Fruit fly (Drosophila melanogaster) whole organism, embryonic: ENCODE results near the gene Atg5.
A peak's percentile ranks its signal among the peaks of the same experiment; 100 is the strongest.

Source experiments
- BEAF-32 ChIP-seq: fragments of 200-800 bp; sonication (Bioruptor generic); optimal IDR thresholded peaks from 3 replicates; lab custom pipeline; 2017; ENCODE audit warnings: missing biosample characterization, missing genetic modification characterization, mild to moderate bottlenecking, moderate library complexity, missing genetic modification reagents
- C15 ChIP-seq: fragments of 200-800 bp; sonication (Bioruptor generic); IDR thresholded peaks from 3 replicates; pipeline ENCODE4 v1.3.6; 2022; ENCODE audit warnings: missing biosample characterization, missing genetic modification characterization
- CG10147 ChIP-seq: fragments of 200-800 bp; sonication (Bioruptor generic); optimal IDR thresholded peaks from 2 replicates; lab custom pipeline; 2019; ENCODE audit warnings: missing biosample characterization, mild to moderate bottlenecking, missing genetic modification characterization, moderate library complexity
- CG11696 ChIP-seq: fragments of 200-800 bp; sonication (Bioruptor generic); IDR thresholded peaks from 2 replicates; pipeline ENCODE4 v1.3.6; 2022; ENCODE audit warnings: missing biosample characterization, missing genetic modification characterization
- CG12236 ChIP-seq: fragments of 200-800 bp; sonication (Bioruptor generic); optimal IDR thresholded peaks from 2 replicates; lab custom pipeline; 2016; ENCODE audit warnings: missing biosample characterization, missing genetic modification characterization
- CG15011 ChIP-seq: fragments of 200-800 bp; sonication (Bioruptor generic); optimal IDR thresholded peaks from 3 replicates; lab custom pipeline; 2018; ENCODE audit warnings: missing biosample characterization, mild to moderate bottlenecking, missing genetic modification characterization
- CG17361 ChIP-seq: fragments of 200-800 bp; sonication (Bioruptor generic); IDR thresholded peaks from 3 replicates; pipeline ENCODE4 v1.3.6; 2022; ENCODE audit warnings: missing biosample characterization, missing genetic modification characterization
- CG17385 ChIP-seq: fragments of 200-800 bp; sonication (Bioruptor generic); optimal IDR thresholded peaks from 3 replicates; lab custom pipeline; 2018; ENCODE audit warnings: missing biosample characterization, mild to moderate bottlenecking, missing genetic modification characterization
- CG17829 ChIP-seq: fragments of 200-800 bp; optimal IDR thresholded peaks from 2 replicates; lab custom pipeline; 2019; ENCODE audit warnings: missing biosample characterization, mild to moderate bottlenecking, missing genetic modification characterization, moderate library complexity
- CG2202 ChIP-seq: fragments of 200-800 bp; sonication (Bioruptor generic); optimal IDR thresholded peaks from 2 replicates; lab custom pipeline; 2018; ENCODE audit warnings: missing biosample characterization, mild to moderate bottlenecking, missing genetic modification characterization
- CG30431 ChIP-seq: fragments of 200-800 bp; sonication (Bioruptor generic); optimal IDR thresholded peaks from 2 replicates; lab custom pipeline; 2017; ENCODE audit warnings: missing biosample characterization, missing genetic modification characterization
- CG3065 ChIP-seq: fragments of 200-800 bp; sonication (Bioruptor generic); optimal IDR thresholded peaks from 2 replicates; lab custom pipeline; 2016; ENCODE audit warnings: missing biosample characterization, missing genetic modification characterization
- CG4820 ChIP-seq: fragments of 200-800 bp; sonication (Bioruptor generic); optimal IDR thresholded peaks from 3 replicates; lab custom pipeline; 2016; ENCODE audit warnings: missing biosample characterization, missing genetic modification characterization
- CG7271 ChIP-seq: fragments of 200-800 bp; sonication (Bioruptor generic); optimal IDR thresholded peaks from 2 replicates; lab custom pipeline; 2018; ENCODE audit warnings: missing biosample characterization, mild to moderate bottlenecking, missing genetic modification characterization, moderate library complexity
- CG7372 ChIP-seq: fragments of 200-800 bp; sonication (Bioruptor generic); IDR thresholded peaks from 2 replicates; pipeline ENCODE4 v1.3.6; 2022; ENCODE audit warnings: missing biosample characterization, missing genetic modification characterization
- CG7987 ChIP-seq: fragments of 200-800 bp; sonication (Bioruptor generic); optimal IDR thresholded peaks from 2 replicates; lab custom pipeline; 2018; ENCODE audit warnings: missing biosample characterization, mild to moderate bottlenecking, missing genetic modification characterization, moderate library complexity
- CG8281 ChIP-seq: fragments of 200-800 bp; sonication (Bioruptor generic); optimal IDR thresholded peaks from 2 replicates; lab custom pipeline; 2018; ENCODE audit warnings: missing biosample characterization, mild to moderate bottlenecking, missing genetic modification characterization, moderate library complexity
- CG8388 ChIP-seq: fragments of 200-800 bp; sonication (Bioruptor generic); optimal IDR thresholded peaks from 2 replicates; lab custom pipeline; 2019; ENCODE audit warnings: missing biosample characterization, mild to moderate bottlenecking, missing genetic modification characterization, moderate library complexity
- D19A ChIP-seq: fragments of 200-800 bp; optimal IDR thresholded peaks from 3 replicates; lab custom pipeline; 2019; ENCODE audit warnings: missing biosample characterization, mild to moderate bottlenecking, missing genetic modification characterization, moderate library complexity
- Fer2 ChIP-seq: fragments of 200-800 bp; sonication (Bioruptor generic); optimal IDR thresholded peaks from 2 replicates; lab custom pipeline; 2018; ENCODE audit warnings: missing biosample characterization, mild to moderate bottlenecking, missing genetic modification characterization, moderate library complexity
- Gsc ChIP-seq: fragments of 200-800 bp; sonication (Bioruptor generic); IDR thresholded peaks from 2 replicates; pipeline ENCODE4 v1.3.6; 2022; ENCODE audit warnings: missing biosample characterization, missing genetic modification characterization
- Gug ChIP-seq: fragments of 200-800 bp; sonication (Bioruptor generic); IDR thresholded peaks from 4 replicates; pipeline ENCODE4 v1.3.6; 2022; ENCODE audit warnings: missing biosample characterization, missing genetic modification characterization
- HHEX ChIP-seq: fragments of 200-800 bp; sonication (Bioruptor generic); optimal IDR thresholded peaks from 3 replicates; lab custom pipeline; 2017; ENCODE audit warnings: missing biosample characterization, mild to moderate bottlenecking, missing genetic modification characterization, missing genetic modification reagents
- Hey ChIP-seq: fragments of 200-800 bp; sonication (Bioruptor generic); optimal IDR thresholded peaks from 3 replicates; lab custom pipeline; 2018; ENCODE audit warnings: missing biosample characterization, mild to moderate bottlenecking, missing genetic modification characterization
- Hsf ChIP-seq: fragments of 200-800 bp; sonication (Bioruptor generic); optimal IDR thresholded peaks from 3 replicates; lab custom pipeline; 2016; ENCODE audit warnings: missing biosample characterization, missing genetic modification characterization
- Jarid2 ChIP-seq: fragments of 200-800 bp; sonication (Bioruptor generic); optimal IDR thresholded peaks from 3 replicates; lab custom pipeline; 2017; ENCODE audit warnings: mild to moderate bottlenecking, missing biosample characterization, missing genetic modification reagents, missing genetic modification characterization
- Mrtf ChIP-seq: fragments of 200-800 bp; sonication (Bioruptor generic); IDR thresholded peaks from 3 replicates; pipeline ENCODE4 v1.3.6; 2022; ENCODE audit warnings: missing biosample characterization, missing genetic modification characterization
- Nf-YA ChIP-seq: fragments of 200-800 bp; sonication (Bioruptor generic); IDR thresholded peaks from 2 replicates; pipeline ENCODE4 v1.3.6; 2022; ENCODE audit warnings: missing biosample characterization, missing genetic modification characterization
- Taf1 ChIP-seq: fragments of 200-800 bp; sonication (Bioruptor generic); IDR thresholded peaks from 2 replicates; pipeline ENCODE4 v1.3.6; 2022; ENCODE audit warnings: missing biosample characterization, missing genetic modification characterization
- Xrp1 ChIP-seq: fragments of 200-800 bp; sonication (Bioruptor generic); IDR thresholded peaks from 2 replicates; pipeline ENCODE4 v1.3.6; 2022; ENCODE audit warnings: missing biosample characterization, missing genetic modification characterization
- ab ChIP-seq: fragments of 200-800 bp; sonication (Bioruptor generic); optimal IDR thresholded peaks from 2 replicates; lab custom pipeline; 2016; ENCODE audit warnings: missing biosample characterization, missing genetic modification characterization
- crc ChIP-seq: fragments of 200-800 bp; sonication (Bioruptor generic); optimal IDR thresholded peaks from 2 replicates; lab custom pipeline; 2016; ENCODE audit warnings: missing biosample characterization, missing genetic modification characterization
- dimm ChIP-seq: fragments of 200-800 bp; sonication (Bioruptor generic); IDR thresholded peaks from 2 replicates; pipeline ENCODE4 v1.3.6; 2022; ENCODE audit warnings: missing biosample characterization, missing genetic modification characterization
- esg ChIP-seq: fragments of 200-800 bp; sonication (Bioruptor generic); conservative IDR thresholded peaks from 2 replicates; pipeline ENCODE4 v1.3.6; 2022; ENCODE audit warnings: missing biosample characterization, missing genetic modification characterization
- exex ChIP-seq: fragments of 200-800 bp; sonication (Bioruptor generic); optimal IDR thresholded peaks from 4 replicates; lab custom pipeline; 2018; ENCODE audit warnings: missing biosample characterization, mild to moderate bottlenecking, missing genetic modification characterization, moderate library complexity
- hbn ChIP-seq: fragments of 200-800 bp; sonication (Bioruptor generic); IDR thresholded peaks from 2 replicates; pipeline ENCODE4 v1.3.6; 2022; ENCODE audit warnings: missing biosample characterization, missing genetic modification characterization; ENCODE audit not compliant: partially characterized antibody
- hth ChIP-seq: fragments of >200 bp; optimal IDR thresholded peaks from 2 replicates; lab custom pipeline; 2017; ENCODE audit warnings: inconsistent platforms
- lmd ChIP-seq: fragments of 200-800 bp; sonication (Bioruptor generic); IDR thresholded peaks from 2 replicates; pipeline ENCODE4 v1.3.6; 2022; ENCODE audit warnings: missing biosample characterization, missing genetic modification characterization
- lov ChIP-seq, 2 experiments: fragments of 200-800 bp in 1 of 2; fragments of >200 bp in 1 of 2; sonication (Bioruptor generic) in 1 of 2; IDR thresholded peaks in 1 of 2; optimal IDR thresholded peaks in 1 of 2; 2 replicates in 1 of 2; 3 replicates in 1 of 2; pipeline versions ENCODE4 v1.3.6 to Lab custom; 2017 to 2022; ENCODE audit warnings: missing biosample characterization in 1 of 2, missing genetic modification characterization in 1 of 2
- mld ChIP-seq: fragments of 200-800 bp; sonication (Bioruptor generic); IDR thresholded peaks from 3 replicates; pipeline ENCODE4 v1.3.6; 2022; ENCODE audit warnings: missing biosample characterization, missing genetic modification characterization; ENCODE audit not compliant: partially characterized antibody
- p53 ChIP-seq: fragments of 200-800 bp; sonication (Bioruptor generic); optimal IDR thresholded peaks from 2 replicates; lab custom pipeline; 2016; ENCODE audit warnings: missing biosample characterization, missing genetic modification characterization
- pita ChIP-seq: fragments of 200-800 bp; sonication (Bioruptor generic); optimal IDR thresholded peaks from 2 replicates; lab custom pipeline; 2017; ENCODE audit warnings: missing biosample characterization, mild to moderate bottlenecking, missing genetic modification characterization
- pros ChIP-seq: fragments of 200-800 bp; sonication (Bioruptor generic); optimal IDR thresholded peaks from 3 replicates; lab custom pipeline; 2019; ENCODE audit warnings: missing biosample characterization, mild to moderate bottlenecking, missing genetic modification characterization, moderate library complexity
- pzg ChIP-seq: fragments of 200-800 bp; sonication (Bioruptor generic); optimal IDR thresholded peaks from 3 replicates; lab custom pipeline; 2018; ENCODE audit warnings: missing biosample characterization, mild to moderate bottlenecking, missing genetic modification characterization, moderate library complexity
- row ChIP-seq: fragments of 200-800 bp; sonication (Bioruptor generic); IDR thresholded peaks from 3 replicates; pipeline ENCODE4 v1.3.6; 2022; ENCODE audit warnings: missing biosample characterization, missing genetic modification characterization
- sisA ChIP-seq: fragments of 200-800 bp; sonication (Bioruptor generic); IDR thresholded peaks from 2 replicates; pipeline ENCODE4 v1.3.6; 2022; ENCODE audit warnings: missing biosample characterization, missing genetic modification characterization
- sna ChIP-seq: fragments of 200-800 bp; sonication (Bioruptor generic); IDR thresholded peaks from 2 replicates; pipeline ENCODE4 v1.3.6; 2022; ENCODE audit warnings: missing biosample characterization, missing genetic modification characterization; ENCODE audit not compliant: partially characterized antibody
- tgo ChIP-seq: fragments of 200-800 bp; sonication (Bioruptor generic); IDR thresholded peaks from 3 replicates; pipeline ENCODE4 v1.3.6; 2022; ENCODE audit warnings: missing biosample characterization, missing genetic modification characterization
- tna ChIP-seq: fragments of 200-800 bp; sonication (Bioruptor generic); IDR thresholded peaks from 2 replicates; pipeline ENCODE4 v1.3.6; 2022; ENCODE audit warnings: missing biosample characterization, missing genetic modification characterization; ENCODE audit not compliant: partially characterized antibody
- vnd ChIP-seq: fragments of 200-800 bp; sonication (Bioruptor generic); IDR thresholded peaks from 3 replicates; pipeline ENCODE4 v1.3.6; 2022; ENCODE audit warnings: missing biosample characterization, missing genetic modification characterization; ENCODE audit not compliant: partially characterized antibody
- zen ChIP-seq: fragments of 200-800 bp; sonication (Bioruptor generic); optimal IDR thresholded peaks from 3 replicates; lab custom pipeline; 2018; ENCODE audit warnings: missing biosample characterization, mild to moderate bottlenecking, missing genetic modification characterization, moderate library complexity

Atg5 gene

dm6 chrX:7277038-7277437 lies 46.5 kb downstream of the Atg5 start (continued):
- no peak for TF ChIP-seq hbn (GFP tag; lab: Robert Waterston, UW)
- TF ChIP-seq dimm: no peak
- TF ChIP-seq CG30431 (GFP tag; lab: Kevin White, UChicago): peak; percentile 53
- peak; percentile 73 for TF ChIP-seq row (GFP tag; lab: Robert Waterston, UW)
- TF ChIP-seq sna (GFP tag; lab: Robert Waterston, UW): no peak
- no peak for TF ChIP-seq mld (GFP tag; lab: Robert Waterston, UW)
- TF ChIP-seq sisA (GFP tag; lab: Robert Waterston, UW): peak; percentile 39; the same call in 1 of the 2 replicates
- peak; percentile 9 for TF ChIP-seq p53
- TF ChIP-seq CG7987: no peak
- peak; percentile 74 for TF ChIP-seq CG17829
- TF ChIP-seq CG10147 (GFP tag; lab: Kevin White, UChicago): peak; percentile 26
- TF ChIP-seq Nf-YA (GFP tag; lab: Robert Waterston, UW): no peak
- TF ChIP-seq C15 (GFP tag; lab: Robert Waterston, UW): no peak
- TF ChIP-seq CG7372 (GFP tag; lab: Robert Waterston, UW): no peak
- TF ChIP-seq tna: no peak
- TF ChIP-seq Gug (GFP tag; lab: Robert Waterston, UW): no peak; the same call in 3 of the 4 replicates
- no peak for TF ChIP-seq Hey (tag; lab: Kevin White, UChicago)
- peak; percentile 93 for TF ChIP-seq zen (tag; lab: Kevin White, UChicago)
- TF ChIP-seq Gsc: no peak
- peak; percentile 21 for TF ChIP-seq CG12236 (GFP tag; lab: Kevin White, UChicago)
- no peak for TF ChIP-seq Fer2 (tag; lab: Kevin White, UChicago)
- peak; percentile 73 for TF ChIP-seq CG17361 (GFP tag; lab: Robert Waterston, UW)
- no peak for TF ChIP-seq Mrtf (GFP tag; lab: Robert Waterston, UW)
- TF ChIP-seq pzg (GFP tag; lab: Kevin White, UChicago): no peak
- peak; percentile 45 for TF ChIP-seq CG17385 (GFP tag; lab: Kevin White, UChicago)
- peak; percentile 46 for TF ChIP-seq lmd
- TF ChIP-seq CG3065 (GFP tag; lab: Kevin White, UChicago): no peak
- TF ChIP-seq pros (GFP tag; lab: Kevin White, UChicago): no peak
- TF ChIP-seq Xrp1: peak; percentile 80
- no peak for TF ChIP-seq exex (tag; lab: Kevin White, UChicago)
- TF ChIP-seq CG7271 (tag; lab: Kevin White, UChicago): peak; percentile 73
- TF ChIP-seq CG15011 (GFP tag; lab: Kevin White, UChicago): peak; percentile 33
- no peak for TF ChIP-seq CG11696 (GFP tag; lab: Robert Waterston, UW)
- no peak for TF ChIP-seq hth (lab: Kevin White, UChicago)
- no peak for TF ChIP-seq crc (GFP tag; lab: Kevin White, UChicago)
- no peak for TF ChIP-seq ab
- peak; percentile 65 for TF ChIP-seq D19A
- TF ChIP-seq CG2202 (tag; lab: Kevin White, UChicago): peak; percentile 68
- peak; percentile 62 for TF ChIP-seq CG4820 (GFP tag; lab: Kevin White, UChicago)
- no peak for TF ChIP-seq CG8281 (tag; lab: Kevin White, UChicago)
- TF ChIP-seq Taf1 (GFP tag; lab: Robert Waterston, UW): no peak
- TF ChIP-seq tgo (GFP tag; lab: Robert Waterston, UW): peak; percentile 43; the same call in 2 of the 3 replicates
- TF ChIP-seq esg: 0 out of 2 replicates have a peak, but pooled peaks have one; percentile 14
- no peak for TF ChIP-seq lov (optimal IDR thresholded peaks at IDR 0.05; lab: Kevin White, UChicago)
- peak; percentile 65; the same call in 1 of the 3 replicates for TF ChIP-seq lov (GFP tag; IDR thresholded peaks at IDR 0.05; lab: Robert Waterston, UW)
- TF ChIP-seq CG8388 (GFP tag; lab: Kevin White, UChicago): peak; percentile 72
- TF ChIP-seq Jarid2 (GFP tag; lab: Kevin White, UChicago): no peak
- TF ChIP-seq vnd (GFP tag; lab: Robert Waterston, UW): no peak
- no peak for TF ChIP-seq pita (GFP tag; lab: Kevin White, UChicago)
- TF ChIP-seq Hsf (GFP tag; lab: Kevin White, UChicago): peak; percentile 68
- TF ChIP-seq BEAF-32 (GFP tag; lab: Kevin White, UChicago): no peak
- TF ChIP-seq HHEX (GFP tag; lab: Kevin White, UChicago): peak; percentile 44
